Worm (Caenorhabditis elegans) whole organism, midembryonic: ENCODE measurements around the gene srxa-11.

Experiments
- klf-2 ChIP-seq: fragments of 200-800 bp; sonication (Bioruptor generic); conservative IDR thresholded peaks from 2 replicates; pipeline ENCODE4 v1.3.6; 2022; ENCODE audit warnings: missing genetic modification reagents, missing genetic modification characterization, missing compliant biosample characterization
- med-1 ChIP-seq: sonication (generic microtip); optimal IDR thresholded peaks from 2 replicates; lab custom pipeline; 2017; ENCODE audit warnings: missing genetic modification characterization, mild to moderate bottlenecking, missing compliant biosample characterization, antibody characterized with exemption, missing genetic modification reagents; ENCODE audit not compliant: insufficient read depth
- ref-1 ChIP-seq: fragments of 200-800 bp; sonication (Bioruptor generic); conservative IDR thresholded peaks from 2 replicates; pipeline ENCODE4 v1.3.6; 2022; ENCODE audit warnings: missing genetic modification reagents, missing genetic modification characterization, missing compliant biosample characterization
- tab-1 ChIP-seq: fragments of 200-800 bp; sonication (Bioruptor generic); IDR thresholded peaks from 2 replicates; pipeline ENCODE4 v1.3.6; 2022; ENCODE audit warnings: missing genetic modification characterization, missing compliant biosample characterization

- TF ChIP-seq tab-1 (no peak), ref-1 (GFP tag; lab: Robert Waterston, UW) (no peak), med-1 (no peak), klf-2 (GFP tag; lab: Robert Waterston, UW) (no peak)
These were observed 33.7 kb downstream of the srxa-11 start for ce11 chrV:13957691-13958090.
